Worm (Caenorhabditis elegans): ENCODE measurements around the gene tcc-1.

DNA sequence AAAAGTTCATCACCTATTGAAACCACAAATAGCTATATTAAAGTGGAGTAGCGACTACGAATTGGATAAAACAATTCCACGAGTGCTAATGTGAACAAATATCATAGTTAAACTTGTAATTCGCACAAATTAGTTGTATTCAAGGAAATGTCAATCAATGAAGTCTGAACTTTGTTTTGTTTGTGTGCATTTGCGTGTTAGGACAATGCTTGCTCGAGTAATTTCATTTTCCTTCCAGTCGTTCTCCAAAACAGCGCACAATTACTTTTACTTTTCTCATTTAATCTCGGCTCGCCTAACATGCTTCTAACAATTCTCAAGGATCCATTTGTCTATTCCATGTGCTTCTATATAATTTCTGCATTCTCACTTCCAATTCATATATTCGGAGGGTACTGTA, 31.2 kb downstream of the tcc-1 start, which contains the start of gene srh-301:
- TF ChIP-seq mdl-1 (tag; optimal IDR thresholded peaks at IDR 0.05) (no peak), Y55F3AM.14 (GFP tag; optimal IDR thresholded peaks at IDR 0.05) (no peak), alr-1 (tag; optimal IDR thresholded peaks at IDR 0.05) (no peak), mbf-1 (tag; optimal IDR thresholded peaks at IDR 0.05) (no peak), mab-5 (tag; optimal IDR thresholded peaks at IDR 0.05) (no peak), ztf-11 (tag; optimal IDR thresholded peaks at IDR 0.05) (no peak), nhr-21 (tag; optimal IDR thresholded peaks at IDR 0.05) (no peak), nhr-12 (tag; optimal IDR thresholded peaks at IDR 0.05) (no peak), nhr-25 (tag; optimal IDR thresholded peaks at IDR 0.05) (no peak), nhr-11 (tag; optimal IDR thresholded peaks at IDR 0.05) (no peak), unc-62 (GFP tag; optimal IDR thresholded peaks at IDR 0.05) (no peak), nhr-77 (tag; optimal IDR thresholded peaks at IDR 0.05) (no peak), nhr-6 (tag; optimal IDR thresholded peaks at IDR 0.05) (no peak), zag-1 (tag; optimal IDR thresholded peaks at IDR 0.05) (no peak)
